Worm (Caenorhabditis elegans) whole organism, L1 larva: ENCODE data around the gene fbxb-114.

ENCODE experiments used
- C04F5.9 ChIP-seq: sonication (generic microtip); optimal IDR thresholded peaks from 2 replicates; lab custom pipeline; 2016; ENCODE audit warnings: missing genetic modification characterization, missing compliant biosample characterization
- C34B4.2 ChIP-seq: sonication (generic microtip); optimal IDR thresholded peaks from 2 replicates; lab custom pipeline; 2017; ENCODE audit warnings: mild to moderate bottlenecking, missing genetic modification characterization, missing compliant biosample characterization
- aha-1 ChIP-seq: fragments of 150-350 bp; optimal IDR thresholded peaks from 2 replicates; lab custom pipeline; 2014; ENCODE audit warnings: missing biosample characterization, missing genetic modification characterization
- aly-2 ChIP-seq: fragments of 150-350 bp; optimal IDR thresholded peaks from 2 replicates; lab custom pipeline; 2014; ENCODE audit warnings: missing biosample characterization, missing genetic modification characterization
- blmp-1 ChIP-seq: fragments of 150-350 bp; optimal IDR thresholded peaks from 2 replicates; lab custom pipeline; 2014; ENCODE audit warnings: missing biosample characterization, missing genetic modification characterization
- ceh-8 ChIP-seq: fragments of 200-800 bp; sonication (Bioruptor generic); optimal IDR thresholded peaks from 2 replicates; lab custom pipeline; 2018; ENCODE audit warnings: mild to moderate bottlenecking, missing genetic modification characterization, moderate library complexity, missing compliant biosample characterization
- ceh-88 ChIP-seq: fragments of 200-800 bp; sonication (Bioruptor generic); IDR thresholded peaks from 2 replicates; pipeline ENCODE4 v1.3.6; 2022; ENCODE audit warnings: missing genetic modification characterization, missing compliant biosample characterization
- ces-1 ChIP-seq: fragments of 150-350 bp; optimal IDR thresholded peaks from 2 replicates; lab custom pipeline; 2014; ENCODE audit warnings: missing biosample characterization, missing genetic modification reagents, missing genetic modification characterization
- dpl-1 ChIP-seq, 3 experiments: fragments of 150-350 bp in 2 of 3; sonication (generic microtip) in 1 of 3; optimal IDR thresholded peaks; 2 replicates each; lab custom pipeline; 2014 to 2017; ENCODE audit warnings: missing biosample characterization in 3 of 3, missing genetic modification characterization in 3 of 3, missing genetic modification reagents in 3 of 3
- efl-3 ChIP-seq: fragments of 200-800 bp; sonication (Bioruptor generic); optimal IDR thresholded peaks from 2 replicates; lab custom pipeline; 2018; ENCODE audit warnings: mild to moderate bottlenecking, missing genetic modification characterization, missing compliant biosample characterization
- egl-13 ChIP-seq: sonication (generic microtip); optimal IDR thresholded peaks from 2 replicates; lab custom pipeline; 2016; ENCODE audit warnings: missing genotype, missing genetic modification reagents, missing genetic modification characterization, missing compliant biosample characterization
- elt-2 ChIP-seq: sonication (generic microtip); optimal IDR thresholded peaks from 2 replicates; lab custom pipeline; 2016; ENCODE audit warnings: missing genetic modification characterization, mild to moderate bottlenecking, inconsistent platforms, missing compliant biosample characterization, missing genetic modification reagents
- elt-3 ChIP-seq, 6 experiments: fragments of 150-350 bp in 1 of 6; sonication (generic microtip); optimal IDR thresholded peaks; 2 replicates each; lab custom pipeline; 2017 to 2018; ENCODE audit warnings: missing biosample characterization in 6 of 6, missing genetic modification characterization in 6 of 6, inconsistent platforms in 1 of 6
- ets-5 ChIP-seq: fragments of 200-800 bp; sonication (Bioruptor generic); IDR thresholded peaks from 2 replicates; pipeline ENCODE4 v1.3.6; 2022; ENCODE audit warnings: missing genetic modification characterization, missing compliant biosample characterization
- fkh-10 ChIP-seq: sonication (generic microtip); optimal IDR thresholded peaks from 2 replicates; lab custom pipeline; 2017; ENCODE audit warnings: missing biosample characterization, missing genetic modification reagents, missing genetic modification characterization
- fkh-8 ChIP-seq: sonication (generic microtip); optimal IDR thresholded peaks from 2 replicates; lab custom pipeline; 2016; ENCODE audit warnings: mild to moderate bottlenecking, missing genetic modification characterization, missing compliant biosample characterization
- fos-1 ChIP-seq: fragments of 150-350 bp; optimal IDR thresholded peaks from 2 replicates; lab custom pipeline; 2014; ENCODE audit warnings: missing biosample characterization, missing genetic modification characterization
- hlh-4 ChIP-seq: sonication (generic microtip); optimal IDR thresholded peaks from 2 replicates; lab custom pipeline; 2016; ENCODE audit warnings: mild to moderate bottlenecking, missing genetic modification characterization, missing compliant biosample characterization
- hpl-2 ChIP-seq: fragments of 150-350 bp; optimal IDR thresholded peaks from 2 replicates; lab custom pipeline; 2014; ENCODE audit warnings: missing biosample characterization, missing genetic modification reagents, missing genetic modification characterization
- irx-1 ChIP-seq: sonication (generic microtip); optimal IDR thresholded peaks from 2 replicates; lab custom pipeline; 2016; ENCODE audit warnings: missing genetic modification characterization, missing compliant biosample characterization
- isw-1 ChIP-seq: fragments of 200-800 bp; sonication (Bioruptor generic); IDR thresholded peaks from 2 replicates; pipeline ENCODE4 v1.3.6; 2022; ENCODE audit warnings: missing genetic modification characterization, missing compliant biosample characterization
- lin-13 ChIP-seq: fragments of 150-350 bp; optimal IDR thresholded peaks from 2 replicates; lab custom pipeline; 2014; ENCODE audit warnings: missing biosample characterization, missing genetic modification reagents, missing genetic modification characterization
- lin-15B ChIP-seq: fragments of 150-350 bp; sonication (generic microtip); optimal IDR thresholded peaks from 3 replicates; lab custom pipeline; 2014; ENCODE audit warnings: missing biosample characterization, missing genetic modification characterization
- lin-35 ChIP-seq, 2 experiments: fragments of 150-350 bp; optimal IDR thresholded peaks; 2 replicates each; lab custom pipeline; 2014; ENCODE audit warnings: missing biosample characterization in 2 of 2, missing genetic modification characterization in 2 of 2, missing genetic modification reagents in 2 of 2
- lin-39 ChIP-seq: fragments of 150-350 bp; optimal IDR thresholded peaks from 2 replicates; lab custom pipeline; 2014; ENCODE audit warnings: missing biosample characterization, missing genetic modification reagents, missing genetic modification characterization
- lir-3 ChIP-seq: sonication (generic microtip); optimal IDR thresholded peaks from 2 replicates; lab custom pipeline; 2016; ENCODE audit warnings: mild to moderate bottlenecking, missing genetic modification characterization, moderate library complexity, missing compliant biosample characterization; ENCODE audit not compliant: poor library complexity
- mdl-1 ChIP-seq, 2 experiments: fragments of 150-350 bp; optimal IDR thresholded peaks; 2 replicates each; lab custom pipeline; 2014 to 2017; ENCODE audit warnings: missing biosample characterization in 2 of 2, missing genetic modification characterization in 2 of 2, inconsistent platforms in 1 of 2
- mef-2 ChIP-seq: fragments of 150-350 bp; optimal IDR thresholded peaks from 2 replicates; lab custom pipeline; 2014; ENCODE audit warnings: missing biosample characterization, missing genetic modification characterization
- nhr-11 ChIP-seq: fragments of 150-350 bp; optimal IDR thresholded peaks from 2 replicates; lab custom pipeline; 2014; ENCODE audit warnings: missing biosample characterization, missing genetic modification characterization
- nhr-12 ChIP-seq: sonication (generic microtip); optimal IDR thresholded peaks from 2 replicates; lab custom pipeline; 2017; ENCODE audit warnings: missing biosample characterization, missing genetic modification characterization
- nhr-19 ChIP-seq: fragments of 200-800 bp; sonication (Bioruptor generic); conservative IDR thresholded peaks from 2 replicates; pipeline ENCODE4 v1.3.6; 2022; ENCODE audit warnings: missing genetic modification characterization, missing compliant biosample characterization
- nhr-20 ChIP-seq: sonication (generic microtip); optimal IDR thresholded peaks from 2 replicates; lab custom pipeline; 2016; ENCODE audit warnings: mild to moderate bottlenecking, missing genetic modification characterization, missing compliant biosample characterization
- nhr-28 ChIP-seq: fragments of 150-350 bp; optimal IDR thresholded peaks from 2 replicates; lab custom pipeline; 2014; ENCODE audit warnings: missing biosample characterization, missing genetic modification characterization
- nhr-47 ChIP-seq: sonication (generic microtip); optimal IDR thresholded peaks from 2 replicates; lab custom pipeline; 2016; ENCODE audit warnings: mild to moderate bottlenecking, missing genetic modification characterization, moderate library complexity, missing compliant biosample characterization
- nhr-71 ChIP-seq: sonication (generic microtip); optimal IDR thresholded peaks from 2 replicates; lab custom pipeline; 2016; ENCODE audit warnings: mild to moderate bottlenecking, missing genetic modification characterization, moderate library complexity, missing compliant biosample characterization
- nhr-76 ChIP-seq: sonication (generic microtip); optimal IDR thresholded peaks from 2 replicates; lab custom pipeline; 2017; ENCODE audit warnings: missing biosample characterization, missing genetic modification characterization
- pax-3 ChIP-seq: fragments of 200-800 bp; sonication (Bioruptor generic); optimal IDR thresholded peaks from 2 replicates; lab custom pipeline; 2018; ENCODE audit warnings: mild to moderate bottlenecking, missing genetic modification characterization, moderate library complexity, missing compliant biosample characterization
- rnt-1 ChIP-seq: sonication (generic microtip); optimal IDR thresholded peaks from 2 replicates; lab custom pipeline; 2016; ENCODE audit warnings: mild to moderate bottlenecking, missing genetic modification characterization, moderate library complexity, missing compliant biosample characterization
- skn-1 ChIP-seq: fragments of 150-350 bp; optimal IDR thresholded peaks from 2 replicates; lab custom pipeline; 2014; ENCODE audit warnings: missing biosample characterization, missing genetic modification characterization
- snpc-4 ChIP-seq: fragments of 150-350 bp; optimal IDR thresholded peaks from 2 replicates; lab custom pipeline; 2014; ENCODE audit warnings: missing biosample characterization, missing genetic modification characterization
- snu-23 ChIP-seq: sonication (generic microtip); optimal IDR thresholded peaks from 2 replicates; lab custom pipeline; 2016; ENCODE audit warnings: missing genetic modification characterization, missing compliant biosample characterization
- sup-37 ChIP-seq: fragments of 200-800 bp; sonication (Bioruptor generic); optimal IDR thresholded peaks from 2 replicates; lab custom pipeline; 2018; ENCODE audit warnings: mild to moderate bottlenecking, missing genetic modification characterization, missing compliant biosample characterization
- swsn-7 ChIP-seq: sonication (generic microtip); optimal IDR thresholded peaks from 2 replicates; lab custom pipeline; 2016; ENCODE audit warnings: missing genetic modification characterization, missing compliant biosample characterization
- tlp-1 ChIP-seq: fragments of 150-350 bp; optimal IDR thresholded peaks from 2 replicates; lab custom pipeline; 2014; ENCODE audit warnings: missing biosample characterization, missing genetic modification characterization
- unc-130 ChIP-seq: fragments of 150-350 bp; optimal IDR thresholded peaks from 2 replicates; lab custom pipeline; 2017; ENCODE audit warnings: missing biosample characterization, missing genetic modification characterization, inconsistent platforms
- unc-30 ChIP-seq: sonication (generic microtip); optimal IDR thresholded peaks from 2 replicates; lab custom pipeline; 2017; ENCODE audit warnings: missing biosample characterization, missing genetic modification characterization
- unc-86 ChIP-seq: sonication (generic microtip); optimal IDR thresholded peaks from 2 replicates; lab custom pipeline; 2016; ENCODE audit warnings: missing genetic modification characterization, missing compliant biosample characterization
- vab-15 ChIP-seq: sonication (generic microtip); optimal IDR thresholded peaks from 2 replicates; lab custom pipeline; 2017; ENCODE audit warnings: missing genotype, mild to moderate bottlenecking, missing genetic modification characterization, missing compliant biosample characterization
- xbp-1 ChIP-seq: sonication (generic microtip); optimal IDR thresholded peaks from 2 replicates; lab custom pipeline; 2016; ENCODE audit warnings: missing genetic modification characterization, missing compliant biosample characterization
- zag-1 ChIP-seq: fragments of 150-350 bp; optimal IDR thresholded peaks from 2 replicates; lab custom pipeline; 2014; ENCODE audit warnings: missing biosample characterization, missing genetic modification characterization
- ztf-11 ChIP-seq, 2 experiments: sonication (generic microtip); optimal IDR thresholded peaks; 2 replicates each; lab custom pipeline; 2016 to 2017; ENCODE audit warnings: missing genetic modification characterization in 2 of 2, missing biosample characterization in 1 of 2, missing compliant biosample characterization in 1 of 2

fbxb-114 gene

DNA sequence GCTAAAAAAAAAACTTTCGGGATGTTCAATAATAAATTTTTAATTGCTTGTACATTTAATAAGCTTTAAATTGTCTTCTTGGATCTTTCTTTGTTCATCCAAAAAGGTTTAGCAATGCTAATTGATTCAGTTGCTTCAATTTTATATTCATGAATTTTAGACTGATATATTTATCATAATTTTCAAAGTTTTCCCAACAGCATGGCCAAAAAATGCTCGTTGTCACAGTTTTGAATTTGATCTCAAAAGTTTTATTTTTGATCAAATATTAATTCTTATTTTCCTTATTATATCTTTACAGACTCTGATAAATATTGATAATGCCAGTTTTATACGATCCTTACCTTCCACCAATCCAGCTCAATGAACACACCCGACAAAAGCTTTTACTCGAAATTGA, at the start of gene fbxb-114:
TSS of gene fbxb-114 (plus strand) at position 301 of the 400 bp plus-strand sequence.
- TF ChIP-seq snu-23 (no peak), ces-1 (GFP tag; lab: Kevin White, UChicago) (no peak), lin-39 (tag; lab: Kevin White, UChicago) (no peak), nhr-47 (tag; lab: Kevin White, UChicago) (no peak), mef-2 (tag; lab: Kevin White, UChicago) (no peak), hpl-2 (GFP tag; lab: Kevin White, UChicago) (no peak), nhr-28 (tag; lab: Kevin White, UChicago) (no peak), ceh-8 (GFP tag; lab: Kevin White, UChicago) (no peak), ztf-11 (tag; optimal IDR thresholded peaks at IDR 0.05; lab: Kevin White, UChicago) (no peak)

DNA sequence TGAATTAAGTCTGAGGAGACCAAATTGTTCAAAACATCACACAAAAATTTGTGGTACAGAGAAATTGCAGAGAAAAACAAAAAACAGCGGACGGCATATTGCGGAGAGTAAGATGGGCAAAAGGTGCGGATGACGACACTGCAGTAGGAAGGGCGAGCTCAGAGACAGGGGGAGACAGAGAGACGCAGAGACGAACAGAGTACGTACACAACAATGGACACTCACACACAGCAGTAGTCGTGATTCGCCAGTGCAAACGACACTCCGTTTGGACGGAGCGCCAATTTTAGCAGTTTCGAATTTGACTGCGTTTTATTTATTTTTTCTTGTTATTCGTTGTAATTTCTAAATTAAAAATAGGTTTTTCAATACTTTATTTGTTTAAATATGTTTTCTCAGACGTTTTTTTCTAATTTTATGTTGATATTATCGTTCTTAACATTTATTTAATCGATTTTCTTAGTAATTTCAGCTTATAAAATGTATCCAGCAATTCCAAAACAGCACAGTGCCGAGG, 49.1 kb upstream of the fbxb-114 start, which contains the start of gene T20F7.1:
TSS of gene T20F7.1 (plus strand) at position 467 of the 517 bp plus-strand sequence.
- TF ChIP-seq xbp-1 (tag; lab: Kevin White, UChicago): peak; percentile 60
- peak; percentile 19 for TF ChIP-seq fos-1
- peak; percentile 30 for TF ChIP-seq blmp-1 (tag; lab: Kevin White, UChicago)
- TF ChIP-seq lin-15B (tag; lab: Kevin White, UChicago): peak; percentile 2
- TF ChIP-seq zag-1 (tag; lab: Kevin White, UChicago): no peak
- no peak for TF ChIP-seq vab-15
- peak; percentile 11 for TF ChIP-seq fkh-10
- peak; percentile 6 to 54 (median 49) for TF ChIP-seq dpl-1 (GFP tag; optimal IDR thresholded peaks at IDR 0.05; lab: Kevin White, UChicago)
- TF ChIP-seq nhr-47 (tag; lab: Kevin White, UChicago): peak; percentile 81
- peak; percentile 79 for TF ChIP-seq swsn-7 (tag; lab: Kevin White, UChicago)
- no peak for TF ChIP-seq hlh-4 (tag; lab: Kevin White, UChicago)
- peak; percentile 41 for TF ChIP-seq irx-1 (tag; lab: Kevin White, UChicago)
- TF ChIP-seq unc-86 (tag; lab: Kevin White, UChicago): peak; percentile 56
- peak; percentile 57 to 79 for TF ChIP-seq lin-35 (GFP tag; optimal IDR thresholded peaks at IDR 0.05; lab: Kevin White, UChicago)
- no peak for TF ChIP-seq pax-3 (tag; lab: Kevin White, UChicago)
- TF ChIP-seq ces-1 (GFP tag; lab: Kevin White, UChicago): no peak
- no peak for TF ChIP-seq C04F5.9 (tag; lab: Kevin White, UChicago)
- TF ChIP-seq snpc-4 (tag; lab: Kevin White, UChicago): peak; percentile 19
- no peak for TF ChIP-seq egl-13 (tag; lab: Kevin White, UChicago)
- TF ChIP-seq aha-1 (tag; lab: Kevin White, UChicago): no peak
- TF ChIP-seq nhr-20 (tag; lab: Kevin White, UChicago): peak; percentile 87
- TF ChIP-seq lin-39 (tag; lab: Kevin White, UChicago): peak; percentile 16
- TF ChIP-seq lir-3 (tag; lab: Kevin White, UChicago): no peak
- TF ChIP-seq ceh-88: no peak
- peak in 1 of 2 experiments; percentile 70 for TF ChIP-seq mdl-1 (tag; optimal IDR thresholded peaks at IDR 0.05; lab: Kevin White, UChicago)
- no peak for TF ChIP-seq tlp-1 (tag; lab: Kevin White, UChicago)
- peak; percentile 63 for TF ChIP-seq unc-130 (tag; lab: Kevin White, UChicago)
- peak; percentile 51 for TF ChIP-seq elt-2 (tag; lab: Kevin White, UChicago)
- no peak for TF ChIP-seq nhr-11 (tag; lab: Kevin White, UChicago)
- TF ChIP-seq lin-13 (GFP tag; lab: Kevin White, UChicago): peak; percentile 9
- peak; percentile 88 for TF ChIP-seq nhr-19 (GFP tag; lab: Robert Waterston, UW)
- TF ChIP-seq C34B4.2 (tag; lab: Kevin White, UChicago): no peak
- no peak for TF ChIP-seq efl-3
- no peak for TF ChIP-seq aly-2
- TF ChIP-seq fkh-8: peak; percentile 68
- TF ChIP-seq unc-30: no peak
- no peak for TF ChIP-seq nhr-76 (tag; lab: Kevin White, UChicago)
- TF ChIP-seq rnt-1 (tag; lab: Kevin White, UChicago): peak; percentile 78
- no peak for TF ChIP-seq nhr-12 (tag; lab: Kevin White, UChicago)
- TF ChIP-seq ets-5 (GFP tag; lab: Robert Waterston, UW): no peak
- TF ChIP-seq snu-23: peak; percentile 90
- TF ChIP-seq sup-37 (GFP tag; lab: Kevin White, UChicago): no peak
- peak; percentile 37 for TF ChIP-seq isw-1 (GFP tag; lab: Robert Waterston, UW)
- TF ChIP-seq elt-3 (tag; optimal IDR thresholded peaks at IDR 0.05; lab: Kevin White, UChicago): peak in 2 of 6 experiments; percentile 40 to 53
- TF ChIP-seq nhr-71 (tag; lab: Kevin White, UChicago): peak; percentile 90
- TF ChIP-seq skn-1 (tag; lab: Kevin White, UChicago): no peak
